Fruit fly (Drosophila melanogaster) whole organism, embryonic: ENCODE results near the gene Obp83g.

ENCODE experiments used
- CG1024 ChIP-seq: fragments of 200-800 bp; sonication (Bioruptor generic); IDR thresholded peaks from 2 replicates; pipeline ENCODE4 v1.3.6; 2022; ENCODE audit warnings: missing biosample characterization, missing genetic modification characterization
- CG10366 ChIP-seq: fragments of 200-800 bp; sonication (Bioruptor generic); IDR thresholded peaks from 2 replicates; pipeline ENCODE4 v1.3.6; 2022; ENCODE audit warnings: missing biosample characterization, missing genetic modification characterization
- CG18476 ChIP-seq: fragments of 200-800 bp; sonication (Bioruptor generic); optimal IDR thresholded peaks from 2 replicates; lab custom pipeline; 2016; ENCODE audit warnings: missing biosample characterization, mild to moderate bottlenecking, missing genetic modification characterization
- Nf-YB ChIP-seq: fragments of 200-800 bp; sonication (Bioruptor generic); optimal IDR thresholded peaks from 3 replicates; lab custom pipeline; 2019; ENCODE audit warnings: missing biosample characterization, mild to moderate bottlenecking, missing genetic modification characterization, moderate library complexity
- gsb-n ChIP-seq: fragments of 200-800 bp; sonication (Bioruptor generic); optimal IDR thresholded peaks from 3 replicates; lab custom pipeline; 2018; ENCODE audit warnings: missing biosample characterization, mild to moderate bottlenecking, missing genetic modification characterization

DNA sequence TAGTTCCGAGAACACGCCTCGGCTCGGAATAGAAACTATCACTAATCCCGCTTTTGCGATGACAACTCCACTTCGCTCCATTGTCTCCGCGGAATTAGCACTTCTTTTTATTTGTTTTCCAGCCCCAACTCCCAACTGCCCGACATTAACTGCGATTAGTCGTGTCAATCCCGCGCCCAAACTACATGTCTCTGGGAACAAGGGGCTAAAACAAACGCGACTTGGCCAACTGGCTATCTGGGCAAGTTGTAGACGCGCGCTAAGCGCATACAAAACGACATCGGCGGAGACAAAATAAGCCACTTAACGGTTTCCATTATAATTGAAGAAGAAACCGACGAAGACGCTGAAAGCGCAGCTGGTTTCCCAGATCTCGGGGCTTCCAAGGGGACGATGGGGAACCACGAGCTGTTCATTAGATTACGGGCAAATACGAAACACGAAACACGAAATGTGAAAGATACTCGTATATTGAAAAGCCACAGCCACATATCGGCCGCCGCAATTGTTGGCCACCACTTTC is 42.7 kb upstream of the Obp83g start:
- no peak for TF ChIP-seq Nf-YB (GFP tag; lab: Kevin White, UChicago)
- no peak for TF ChIP-seq gsb-n (tag; lab: Kevin White, UChicago)
- TF ChIP-seq CG1024, result no peak
- TF ChIP-seq CG18476 (GFP tag; lab: Kevin White, UChicago), result no peak
- no peak for TF ChIP-seq CG10366 (GFP tag; lab: Robert Waterston, UW)
